Worm (Caenorhabditis elegans) whole organism, young adult: Measurements from ENCODE around the gene mig-13.

Source experiments
- C06A6.2 ChIP-seq: fragments of 200-800 bp; sonication (Bioruptor generic); conservative IDR thresholded peaks from 2 replicates; pipeline ENCODE4 v1.3.6; 2022; ENCODE audit warnings: missing genetic modification characterization, missing compliant biosample characterization
- T07F8.4 ChIP-seq: sonication (generic microtip); optimal IDR thresholded peaks from 2 replicates; lab custom pipeline; 2016; ENCODE audit warnings: mild to moderate bottlenecking, missing genetic modification characterization, moderate library complexity, missing compliant biosample characterization
- atf-7 ChIP-seq: sonication (generic microtip); optimal IDR thresholded peaks from 2 replicates; lab custom pipeline; 2017; ENCODE audit warnings: mild to moderate bottlenecking, missing genetic modification characterization, missing compliant biosample characterization
- bed-1 ChIP-seq: fragments of 200-800 bp; sonication (Bioruptor generic); IDR thresholded peaks from 2 replicates; pipeline ENCODE4 v1.3.6; 2022; ENCODE audit warnings: missing genetic modification reagents, missing genetic modification characterization, missing compliant biosample characterization
- egl-18 ChIP-seq: fragments of 200-800 bp; sonication (Bioruptor generic); IDR thresholded peaks from 2 replicates; pipeline ENCODE4 v1.3.6; 2022; ENCODE audit warnings: missing genetic modification reagents, missing genetic modification characterization, missing compliant biosample characterization
- ekl-4 ChIP-seq: fragments of 200-800 bp; sonication (Bioruptor generic); IDR thresholded peaks from 2 replicates; pipeline ENCODE4 v1.3.6; 2022; ENCODE audit warnings: missing genetic modification reagents, missing genetic modification characterization, missing compliant biosample characterization
- hlh-12 ChIP-seq: sonication (generic microtip); optimal IDR thresholded peaks from 2 replicates; lab custom pipeline; 2016; ENCODE audit warnings: missing genetic modification characterization, missing compliant biosample characterization
- lin-54 ChIP-seq: fragments of 200-800 bp; sonication (Bioruptor generic); optimal IDR thresholded peaks from 2 replicates; lab custom pipeline; 2018; ENCODE audit warnings: mild to moderate bottlenecking, missing genetic modification characterization, missing compliant biosample characterization
- mcd-1 ChIP-seq: fragments of 200-800 bp; sonication (Bioruptor generic); IDR thresholded peaks from 2 replicates; pipeline ENCODE4 v1.3.6; 2022; ENCODE audit warnings: missing genetic modification reagents, missing genetic modification characterization, missing compliant biosample characterization
- nhr-80 ChIP-seq: sonication (generic microtip); optimal IDR thresholded peaks from 2 replicates; lab custom pipeline; 2016; ENCODE audit warnings: missing genetic modification characterization, missing compliant biosample characterization
- snpc-4 ChIP-seq, 5 experiments: fragments of 150-350 bp in 1 of 5; sonication (generic microtip) in 4 of 5; optimal IDR thresholded peaks; 2 replicates each; lab custom pipeline; 2014 to 2018; ENCODE audit warnings: missing genetic modification characterization in 5 of 5, missing biosample characterization in 3 of 5, antibody characterized with exemption in 2 of 5, mild to moderate bottlenecking in 2 of 5, missing compliant biosample characterization in 2 of 5, missing genotype in 2 of 5, moderate library complexity in 2 of 5, missing genetic modification reagents in 1 of 5
- tbx-9 ChIP-seq: sonication (generic microtip); optimal IDR thresholded peaks from 2 replicates; lab custom pipeline; 2016; ENCODE audit warnings: borderline replicate concordance, missing genetic modification characterization, inconsistent platforms, missing compliant biosample characterization

The mig-13 gene

DNA sequence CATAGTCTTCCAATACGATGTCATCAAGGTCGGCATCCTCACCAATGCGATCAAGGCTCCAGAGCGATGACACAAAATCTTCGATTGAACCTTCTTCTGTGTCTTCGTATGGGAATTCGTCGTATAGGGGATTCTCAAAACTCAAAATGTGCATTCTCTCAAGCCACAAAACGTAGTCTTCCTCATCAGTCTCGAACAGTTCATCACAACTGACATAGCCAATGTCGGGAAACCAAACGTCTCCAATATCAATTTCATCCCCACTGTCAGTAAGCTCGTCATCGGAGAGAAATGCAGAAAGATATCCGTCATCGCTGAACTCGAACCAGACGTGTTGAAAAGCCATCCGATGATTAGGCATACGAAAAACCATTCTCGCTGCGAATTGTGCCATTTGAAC, 45.2 kb downstream of the mig-13 start, which contains the start of gene C39E6.2:
C39E6.2 (minus strand) TSS at position 394 of the 400 bp plus-strand sequence.
- TF ChIP-seq snpc-4 (GFP tag; optimal IDR thresholded peaks at IDR 0.05; lab: Kevin White, UChicago) (no peak), snpc-4 (tag; optimal IDR thresholded peaks at IDR 0.05; lab: Kevin White, UChicago) (no peak), mcd-1 (no peak), lin-54 (GFP tag; lab: Kevin White, UChicago) (no peak), hlh-12 (tag; lab: Kevin White, UChicago) (no peak), bed-1 (GFP tag; lab: Robert Waterston, UW) (no peak), ekl-4 (GFP tag; lab: Robert Waterston, UW) (no peak), egl-18 (GFP tag; lab: Robert Waterston, UW) (no peak), atf-7 (tag; lab: Kevin White, UChicago) (no peak), tbx-9 (tag; lab: Kevin White, UChicago) (no peak), T07F8.4 (tag; lab: Kevin White, UChicago) (no peak)

DNA sequence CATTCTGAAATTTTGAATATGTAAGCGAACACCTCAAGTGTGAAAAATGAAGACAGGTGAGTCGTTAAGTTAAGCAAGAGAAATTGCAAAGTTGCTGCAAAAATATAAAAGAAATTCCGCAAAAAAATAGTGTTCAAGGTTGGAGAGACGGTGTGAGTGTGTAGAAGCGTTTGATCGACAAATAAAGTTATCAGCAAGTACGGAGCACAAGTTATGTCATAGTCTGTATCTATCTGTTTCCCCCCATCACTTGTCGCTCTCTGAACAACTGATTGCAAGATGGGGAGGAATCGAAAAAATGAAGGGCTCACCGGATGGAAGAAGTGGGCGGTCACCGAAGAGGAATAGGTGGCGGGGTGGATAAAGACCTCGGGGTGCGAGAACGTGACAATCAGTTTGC, 50.8 kb downstream of the mig-13 start, which contains the start of gene lon-2:
lon-2 (minus strand) TSS at position 4 of the 400 bp plus-strand sequence.
- TF ChIP-seq nhr-80 (tag; lab: Kevin White, UChicago) (peak; percentile 86), C06A6.2 (no peak)
